Fruit fly (Drosophila melanogaster): Measurements from ENCODE around the gene CG17027.

dm6 chr3L:16025020-16025680 lies 45.2 kb downstream of the CG17027 start:
- TF ChIP-seq CG8478 (optimal IDR thresholded peaks at IDR 0.05) (no peak), CTCF (optimal IDR thresholded peaks at IDR 0.05) (no peak)
